Worm (Caenorhabditis elegans) whole organism, L3 larva: Measurements from ENCODE around the gene T07G12.4.

ENCODE experiments used
- R02D3.7 ChIP-seq: fragments of 150-350 bp; optimal IDR thresholded peaks from 2 replicates; lab custom pipeline; 2014; ENCODE audit warnings: missing biosample characterization, missing genetic modification characterization
- aly-2 ChIP-seq: fragments of 150-350 bp; optimal IDR thresholded peaks from 2 replicates; lab custom pipeline; 2014; ENCODE audit warnings: missing biosample characterization, missing genetic modification characterization
- ceh-16 ChIP-seq: sonication (generic microtip); optimal IDR thresholded peaks from 2 replicates; lab custom pipeline; 2017; ENCODE audit warnings: missing biosample characterization, missing genetic modification characterization
- ceh-28 ChIP-seq: fragments of 150-350 bp; optimal IDR thresholded peaks from 2 replicates; lab custom pipeline; 2014; ENCODE audit warnings: missing biosample characterization, missing genetic modification reagents, missing genetic modification characterization
- ceh-82 ChIP-seq: fragments of 150-350 bp; optimal IDR thresholded peaks from 2 replicates; lab custom pipeline; 2014; ENCODE audit warnings: missing biosample characterization, missing genetic modification characterization
- daf-12 ChIP-seq: fragments of 150-350 bp; optimal IDR thresholded peaks from 2 replicates; lab custom pipeline; 2014; ENCODE audit warnings: missing biosample characterization, missing genetic modification reagents, missing genetic modification characterization
- egl-27 ChIP-seq: sonication (generic microtip); optimal IDR thresholded peaks from 4 replicates; lab custom pipeline; 2017; ENCODE audit warnings: missing biosample characterization, missing genetic modification reagents, missing genetic modification characterization
- egl-5 ChIP-seq: fragments of 150-350 bp; optimal IDR thresholded peaks from 2 replicates; lab custom pipeline; 2017; ENCODE audit warnings: missing biosample characterization, missing genetic modification reagents, missing genetic modification characterization, inconsistent platforms
- elt-2 ChIP-seq: sonication (generic microtip); optimal IDR thresholded peaks from 2 replicates; lab custom pipeline; 2016; ENCODE audit warnings: missing genetic modification reagents, mild to moderate bottlenecking, missing genetic modification characterization, missing compliant biosample characterization
- elt-3 ChIP-seq, 3 experiments: fragments of 150-350 bp in 1 of 3; sonication (generic microtip) in 2 of 3; optimal IDR thresholded peaks; 2 replicates in 2 of 3; 4 replicates in 1 of 3; lab custom pipeline; 2014 to 2017; ENCODE audit warnings: missing biosample characterization in 3 of 3, missing genetic modification characterization in 3 of 3
- eor-1 ChIP-seq, 2 experiments: fragments of 150-350 bp; optimal IDR thresholded peaks; 2 replicates each; lab custom pipeline; 2014 to 2018; ENCODE audit warnings: missing biosample characterization in 2 of 2, missing genetic modification characterization in 2 of 2
- fkh-10 ChIP-seq: sonication (generic microtip); optimal IDR thresholded peaks from 2 replicates; lab custom pipeline; 2017; ENCODE audit warnings: missing biosample characterization, missing genetic modification reagents, missing genetic modification characterization
- fkh-2 ChIP-seq: fragments of 150-350 bp; optimal IDR thresholded peaks from 2 replicates; lab custom pipeline; 2014; ENCODE audit warnings: missing biosample characterization, missing genetic modification reagents, missing genetic modification characterization
- fos-1 ChIP-seq: fragments of 150-350 bp; optimal IDR thresholded peaks from 2 replicates; lab custom pipeline; 2014; ENCODE audit warnings: missing biosample characterization, missing genetic modification characterization
- hmg-11 ChIP-seq: sonication (generic microtip); optimal IDR thresholded peaks from 2 replicates; lab custom pipeline; 2016; ENCODE audit warnings: missing genetic modification characterization, missing compliant biosample characterization
- lin-39 ChIP-seq: fragments of 150-350 bp; optimal IDR thresholded peaks from 2 replicates; lab custom pipeline; 2018; ENCODE audit warnings: missing biosample characterization, missing genetic modification reagents, missing genetic modification characterization
- mdl-1 ChIP-seq: fragments of 150-350 bp; optimal IDR thresholded peaks from 2 replicates; lab custom pipeline; 2014; ENCODE audit warnings: missing biosample characterization, missing genetic modification characterization
- nfya-1 ChIP-seq: sonication (generic microtip); optimal IDR thresholded peaks from 2 replicates; lab custom pipeline; 2017; ENCODE audit warnings: missing genetic modification characterization, mild to moderate bottlenecking, missing compliant biosample characterization, antibody characterized with exemption, moderate library complexity; ENCODE audit not compliant: insufficient read depth
- nhr-11 ChIP-seq: fragments of 150-350 bp; optimal IDR thresholded peaks from 2 replicates; lab custom pipeline; 2014; ENCODE audit warnings: missing biosample characterization, missing genetic modification characterization
- nhr-12 ChIP-seq: fragments of 150-350 bp; optimal IDR thresholded peaks from 2 replicates; lab custom pipeline; 2014; ENCODE audit warnings: missing biosample characterization, missing genetic modification characterization
- nhr-237 ChIP-seq: fragments of 150-350 bp; optimal IDR thresholded peaks from 2 replicates; lab custom pipeline; 2014; ENCODE audit warnings: missing biosample characterization, missing genetic modification characterization
- nhr-25 ChIP-seq: sonication (generic microtip); optimal IDR thresholded peaks from 2 replicates; lab custom pipeline; 2017; ENCODE audit warnings: missing biosample characterization, missing genetic modification characterization
- nhr-28 ChIP-seq: fragments of 150-350 bp; optimal IDR thresholded peaks from 2 replicates; lab custom pipeline; 2014; ENCODE audit warnings: missing biosample characterization, missing genetic modification characterization
- nhr-43 ChIP-seq: sonication (generic microtip); optimal IDR thresholded peaks from 2 replicates; lab custom pipeline; 2016; ENCODE audit warnings: mild to moderate bottlenecking, missing genetic modification characterization, missing compliant biosample characterization; ENCODE audit not compliant: poor library complexity, severe bottlenecking
- nhr-67 ChIP-seq: fragments of 150-350 bp; optimal IDR thresholded peaks from 2 replicates; lab custom pipeline; 2014; ENCODE audit warnings: missing biosample characterization, missing genetic modification characterization
- nhr-77 ChIP-seq: fragments of 150-350 bp; optimal IDR thresholded peaks from 2 replicates; lab custom pipeline; 2014; ENCODE audit warnings: missing biosample characterization, missing genetic modification characterization
- pha-4 ChIP-seq: fragments of 150-350 bp; optimal IDR thresholded peaks from 2 replicates; lab custom pipeline; 2014; ENCODE audit warnings: missing biosample characterization, missing genetic modification reagents, missing genetic modification characterization
- sea-2 ChIP-seq: fragments of 150-350 bp; sonication (generic microtip); optimal IDR thresholded peaks from 4 replicates; lab custom pipeline; 2014; ENCODE audit warnings: missing biosample characterization, missing genetic modification reagents, missing genetic modification characterization
- skn-1 ChIP-seq: fragments of 150-350 bp; optimal IDR thresholded peaks from 2 replicates; lab custom pipeline; 2014; ENCODE audit warnings: missing biosample characterization, missing genetic modification characterization
- snpc-4 ChIP-seq: fragments of 150-350 bp; optimal IDR thresholded peaks from 2 replicates; lab custom pipeline; 2014; ENCODE audit warnings: missing biosample characterization, missing genetic modification characterization
- unc-39 ChIP-seq: sonication (generic microtip); optimal IDR thresholded peaks from 4 replicates; lab custom pipeline; 2017; ENCODE audit warnings: missing biosample characterization, missing genetic modification characterization
- unc-62 ChIP-seq: fragments of 150-350 bp; sonication (generic microtip); optimal IDR thresholded peaks from 4 replicates; lab custom pipeline; 2014; ENCODE audit warnings: missing biosample characterization, missing genetic modification reagents, missing genetic modification characterization
- zag-1 ChIP-seq: fragments of 150-350 bp; optimal IDR thresholded peaks from 2 replicates; lab custom pipeline; 2014; ENCODE audit warnings: missing biosample characterization, missing genetic modification characterization
- ztf-11 ChIP-seq: fragments of 150-350 bp; optimal IDR thresholded peaks from 2 replicates; lab custom pipeline; 2014; ENCODE audit warnings: missing biosample characterization, missing genetic modification characterization
- ztf-4 ChIP-seq: fragments of 150-350 bp; optimal IDR thresholded peaks from 2 replicates; lab custom pipeline; 2014; ENCODE audit warnings: missing biosample characterization, missing genetic modification characterization

T07G12.4 gene

DNA sequence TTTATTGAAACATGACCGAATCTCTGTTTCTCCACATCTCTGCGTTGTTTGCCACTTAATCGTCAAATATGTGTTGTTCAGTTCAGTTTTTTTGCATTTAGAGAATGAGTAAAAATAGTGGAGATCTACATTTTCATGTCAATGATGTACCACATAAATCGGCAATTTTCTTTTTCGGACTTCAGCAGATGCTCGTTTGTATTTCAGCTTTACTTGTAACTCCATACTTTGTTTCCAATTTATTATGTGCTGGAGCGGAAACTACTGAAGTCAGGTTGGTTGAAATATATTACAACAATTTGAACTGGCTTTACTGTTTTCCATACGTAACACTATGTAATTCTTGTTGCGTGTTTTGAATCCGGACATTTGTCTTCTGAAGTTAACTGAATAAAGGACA is 7.8 kb downstream of the T07G12.4 start, which contains the start of gene T07G12.2:
Gene T07G12.2, plus strand, starts transcription at position 62 of the 400 bp plus-strand sequence.
- TF ChIP-seq nhr-28 (no peak), fos-1 (no peak), ceh-82 (tag; lab: Kevin White, UChicago) (no peak), eor-1 (tag; optimal IDR thresholded peaks at IDR 0.05; lab: Kevin White, UChicago) (no peak), ztf-11 (tag; lab: Kevin White, UChicago) (no peak), mdl-1 (tag; lab: Kevin White, UChicago) (no peak), elt-3 (tag; optimal IDR thresholded peaks at IDR 0.05; lab: Kevin White, UChicago) (no peak), unc-62 (no peak)

DNA sequence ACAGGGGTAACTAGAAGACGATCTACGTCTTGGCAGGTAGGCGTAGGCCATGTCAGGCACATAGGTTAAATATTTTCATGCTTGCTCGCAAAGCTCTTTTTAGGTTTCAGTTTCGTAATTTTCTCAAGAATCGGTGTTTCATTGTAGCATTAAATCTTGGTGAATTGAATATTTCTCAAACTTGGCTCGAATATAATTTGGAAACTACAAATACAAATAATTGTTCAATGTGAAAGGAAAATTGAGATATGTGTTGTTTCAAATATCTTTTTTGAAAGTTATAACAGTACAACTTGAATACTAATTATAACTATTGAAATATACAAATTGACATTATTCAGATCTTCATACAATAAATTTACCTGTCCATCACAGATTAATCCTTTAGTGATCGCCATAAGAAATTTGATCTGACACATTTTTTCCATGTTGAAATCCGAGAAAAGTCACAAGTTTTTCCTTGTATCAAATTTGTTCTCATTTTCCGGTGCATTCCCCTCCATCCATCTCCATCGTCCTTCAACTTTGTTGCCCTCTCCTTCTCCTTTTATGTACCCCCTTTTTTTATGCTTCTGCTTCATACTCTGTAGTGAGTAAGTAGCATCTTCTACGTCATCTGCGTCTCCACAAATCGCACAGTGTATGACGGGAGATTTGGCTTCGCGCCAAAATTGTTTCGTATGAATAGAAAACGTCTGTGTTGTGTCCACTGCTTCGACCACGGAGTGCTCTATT is 14.2 kb downstream of the T07G12.4 start, which contains the start of gene C02F4.5:
Gene C02F4.5, minus strand, starts transcription at position 51 of the 735 bp plus-strand sequence.
- peak; percentile 32 for TF ChIP-seq nfya-1 (tag; lab: Kevin White, UChicago)
- peak; percentile 32 for TF ChIP-seq fkh-10
- no peak for TF ChIP-seq zag-1
- TF ChIP-seq, all 47 proteins: peak for 2

DNA sequence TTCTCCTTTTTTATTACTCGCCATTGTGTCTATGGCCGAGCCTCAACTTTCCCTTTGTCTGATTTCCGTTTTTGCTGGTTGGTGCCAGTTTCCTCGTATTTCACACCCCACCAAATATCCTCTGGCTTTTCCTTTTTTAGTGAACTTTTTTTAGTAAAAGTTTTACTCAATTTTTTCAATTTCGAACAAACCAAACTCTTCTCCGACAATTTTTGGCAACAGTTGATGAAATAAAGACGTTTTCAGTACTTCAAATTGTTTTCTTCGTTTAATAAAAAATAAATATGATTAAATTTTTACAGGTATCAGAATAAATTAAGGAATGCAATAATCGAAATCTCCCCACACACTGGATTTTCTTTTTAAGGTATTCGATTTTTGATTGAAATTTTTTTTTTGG is 17.4 kb downstream of the T07G12.4 start, which contains the start of gene cal-4:
Gene cal-4, plus strand, starts transcription at position 301 of the 400 bp plus-strand sequence.
- TF ChIP-seq nhr-12 (tag; lab: Kevin White, UChicago) (no peak), egl-27 (tag; lab: Kevin White, UChicago) (no peak), nhr-11 (tag; lab: Kevin White, UChicago) (no peak), nhr-43 (tag; lab: Kevin White, UChicago) (no peak), unc-39 (tag; lab: Kevin White, UChicago) (no peak), snpc-4 (tag; lab: Kevin White, UChicago) (no peak), fos-1 (no peak), nhr-67 (tag; lab: Kevin White, UChicago) (no peak), R02D3.7 (tag; lab: Kevin White, UChicago) (no peak), skn-1 (no peak)

DNA sequence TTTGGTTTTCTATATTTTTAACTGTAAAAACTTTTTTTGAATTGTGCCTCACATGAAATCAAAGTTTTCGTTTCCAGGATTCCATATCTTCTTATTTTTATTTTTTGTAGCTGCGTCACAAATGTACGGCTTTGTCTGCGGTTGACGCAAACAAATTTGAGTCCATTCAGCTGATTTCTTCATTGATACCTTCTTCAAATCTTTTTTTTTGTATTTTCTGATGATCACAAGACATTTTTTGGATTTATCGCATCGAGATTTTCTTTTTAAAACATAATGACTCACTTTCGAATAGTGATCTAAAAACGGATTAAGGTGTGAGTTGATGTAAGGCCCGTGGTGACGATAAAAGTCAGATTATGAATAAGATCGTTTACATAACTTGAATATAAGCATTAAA is 19.8 kb downstream of the T07G12.4 start:
- TF ChIP-seq nhr-77 (tag; lab: Kevin White, UChicago) (no peak), ceh-28 (tag; lab: Kevin White, UChicago) (no peak), sea-2 (GFP tag; lab: Kevin White, UChicago) (no peak), ceh-16 (tag; lab: Kevin White, UChicago) (no peak), ceh-82 (tag; lab: Kevin White, UChicago) (no peak), nhr-12 (tag; lab: Kevin White, UChicago) (no peak), aly-2 (no peak), mdl-1 (tag; lab: Kevin White, UChicago) (no peak), hmg-11 (tag; lab: Kevin White, UChicago) (no peak), ztf-11 (tag; lab: Kevin White, UChicago) (no peak), fkh-10 (no peak)

DNA sequence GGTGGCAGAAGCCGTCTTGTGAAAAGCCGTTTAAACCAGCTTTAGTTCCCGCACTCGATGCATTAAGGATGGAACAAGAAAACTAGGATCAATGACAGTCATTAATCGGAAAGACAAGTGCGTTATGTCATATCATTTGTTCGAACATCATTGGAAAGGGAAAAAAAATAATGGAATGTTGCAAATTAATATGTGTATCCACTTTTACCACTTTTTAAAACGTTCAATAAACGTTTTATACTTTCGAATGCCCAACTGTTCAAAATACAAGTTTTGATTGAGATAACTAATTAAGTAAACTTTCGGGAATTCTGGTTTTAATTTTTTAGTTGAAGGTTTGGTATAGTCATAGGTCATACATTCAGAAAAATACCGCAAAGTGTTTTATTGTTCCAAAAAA is 23.4 kb downstream of the T07G12.4 start, which contains the start of gene C02F4.4:
Gene C02F4.4, minus strand, starts transcription at position 101 of the 400 bp plus-strand sequence.
- no peak for TF ChIP-seq egl-5 (tag; lab: Kevin White, UChicago)
- no peak for TF ChIP-seq nhr-237 (tag; lab: Kevin White, UChicago)
- TF ChIP-seq elt-2 = no peak
- no peak for TF ChIP-seq fkh-2 (tag; lab: Kevin White, UChicago)
- no peak for TF ChIP-seq nhr-28
- TF ChIP-seq daf-12 (tag; lab: Kevin White, UChicago) = no peak
- no peak for TF ChIP-seq nhr-12 (tag; lab: Kevin White, UChicago)
- no peak for TF ChIP-seq nhr-25 (tag; lab: Kevin White, UChicago)
- TF ChIP-seq aly-2 = no peak
- no peak for TF ChIP-seq nhr-11 (tag; lab: Kevin White, UChicago)
- TF ChIP-seq lin-39 (tag; lab: Kevin White, UChicago) = no peak
- TF ChIP-seq pha-4 (tag; lab: Kevin White, UChicago) = no peak
- no peak for TF ChIP-seq R02D3.7 (tag; lab: Kevin White, UChicago)
- no peak for TF ChIP-seq ztf-4 (tag; lab: Kevin White, UChicago)
- TF ChIP-seq eor-1 (tag; optimal IDR thresholded peaks at IDR 0.05; lab: Kevin White, UChicago) = no peak
- TF ChIP-seq, all 47 proteins: peak for 0
